Fruit fly (Drosophila melanogaster): ENCODE measurements around the gene inaF-D.

inaF-D gene

dm6 chrX:11733795-11734194, 4.9 kb upstream of the inaF-D start, which contains the start of gene inaF-A:
TSS of gene inaF-A (minus strand) at chrX:11733895.
- no peak for TF ChIP-seq ase (GFP tag; IDR thresholded peaks at IDR 0.05)
- TF ChIP-seq CG13775 (GFP tag; optimal IDR thresholded peaks at IDR 0.05) = no peak
- no peak for TF ChIP-seq gsb-n (tag; optimal IDR thresholded peaks at IDR 0.05)
- no peak for TF ChIP-seq CG31441 (GFP tag; IDR thresholded peaks at IDR 0.05)
- no peak for TF ChIP-seq Mrtf (GFP tag; IDR thresholded peaks at IDR 0.05)
- TF ChIP-seq CG1603 (tag; optimal IDR thresholded peaks at IDR 0.05) = no peak
- no peak for TF ChIP-seq CG9876 (GFP tag; optimal IDR thresholded peaks at IDR 0.05)
- no peak for TF ChIP-seq mirr (GFP tag; optimal IDR thresholded peaks at IDR 0.05)
- no peak for TF ChIP-seq CG18476 (GFP tag; optimal IDR thresholded peaks at IDR 0.05)
- TF ChIP-seq ERR (GFP tag; optimal IDR thresholded peaks at IDR 0.05) = no peak

dm6 chrX:11732670-11733069, 3.8 kb upstream of the inaF-D start, which contains the start of gene inaF-B:
TSS of gene inaF-B (minus strand) at chrX:11732770.
- no peak for TF ChIP-seq Dref (GFP tag; IDR thresholded peaks at IDR 0.05)
- TF ChIP-seq CG7271 (tag; optimal IDR thresholded peaks at IDR 0.05) = no peak
- TF ChIP-seq Ets65A (GFP tag) = no peak
- TF ChIP-seq CG12769 (tag; optimal IDR thresholded peaks at IDR 0.05) = no peak
- TF ChIP-seq pan (optimal IDR thresholded peaks at IDR 0.05) = no peak
- no peak for TF ChIP-seq pan (GFP tag; optimal IDR thresholded peaks at IDR 0.05 in 1 of 2, IDR thresholded peaks at IDR 0.05 in 1 of 2)
- no peak for TF ChIP-seq sc (optimal IDR thresholded peaks at IDR 0.05)
- TF ChIP-seq sc (GFP tag; optimal IDR thresholded peaks at IDR 0.05) = no peak
- no peak for TF ChIP-seq kay (GFP tag; optimal IDR thresholded peaks at IDR 0.05)
- TF ChIP-seq Dfd (GFP tag; optimal IDR thresholded peaks at IDR 0.05) = no peak
- no peak for TF ChIP-seq ttk (GFP tag; IDR thresholded peaks at IDR 0.05)
- TF ChIP-seq CG12104 (GFP tag; optimal IDR thresholded peaks at IDR 0.05) = no peak
- no peak for TF ChIP-seq otp (GFP tag; IDR thresholded peaks at IDR 0.05)
- TF ChIP-seq NC2β (GFP tag; optimal IDR thresholded peaks at IDR 0.05) = no peak
- TF ChIP-seq ro (GFP tag; IDR thresholded peaks at IDR 0.05) = no peak
- TF ChIP-seq CG13123 (GFP tag; optimal IDR thresholded peaks at IDR 0.05) = no peak
- TF ChIP-seq CG15479 (GFP tag; optimal IDR thresholded peaks at IDR 0.05) = no peak
- TF ChIP-seq Nf-YC (tag; optimal IDR thresholded peaks at IDR 0.05) = no peak
- TF ChIP-seq CG8290 (GFP tag; optimal IDR thresholded peaks at IDR 0.05) = no peak
- no peak for TF ChIP-seq CG8290 (tag; optimal IDR thresholded peaks at IDR 0.05)

- TF ChIP-seq Sry-β (GFP tag; optimal IDR thresholded peaks at IDR 0.05) (no peak), Dek (tag; optimal IDR thresholded peaks at IDR 0.05) (no peak), Vsx1 (GFP tag; optimal IDR thresholded peaks at IDR 0.05) (no peak), CG10959 (GFP tag; IDR thresholded peaks at IDR 0.05) (no peak), run (tag; optimal IDR thresholded peaks at IDR 0.05) (no peak), ERR (GFP tag; optimal IDR thresholded peaks at IDR 0.05) (no peak), CG13424 (tag; optimal IDR thresholded peaks at IDR 0.05) (no peak), Taf1 (GFP tag; IDR thresholded peaks at IDR 0.05) (no peak), CG32767 (GFP tag; IDR thresholded peaks at IDR 0.05) (no peak), CG11093 (GFP tag; IDR thresholded peaks at IDR 0.05) (no peak)
Measured at dm6 chrX:11731665-11732064, 2.8 kb upstream of the inaF-D start, which contains the start of gene inaF-C. TSS of gene inaF-C (minus strand) at chrX:11731765.

dm6 chrX:11729993-11730392, 1.1 kb upstream of the inaF-D start:
- no peak for TF ChIP-seq CG6791 (GFP tag; IDR thresholded peaks at IDR 0.05; ENCODE audit: partially characterized antibody)
- no peak for TF ChIP-seq z (GFP tag; IDR thresholded peaks at IDR 0.05)
- TF ChIP-seq grau (tag; optimal IDR thresholded peaks at IDR 0.05) = peak; percentile 12
- TF ChIP-seq CG4730 (GFP tag; IDR thresholded peaks at IDR 0.05) = no peak
- TF ChIP-seq CG10959 (GFP tag; IDR thresholded peaks at IDR 0.05) = no peak
- no peak for TF ChIP-seq pho (GFP tag; optimal IDR thresholded peaks at IDR 0.05)
- TF ChIP-seq H2.0 (GFP tag; IDR thresholded peaks at IDR 0.05) = no peak
- TF ChIP-seq Bgb (GFP tag; IDR thresholded peaks at IDR 0.05; ENCODE audit: partially characterized antibody) = no peak
- TF ChIP-seq CG7556 (GFP tag; optimal IDR thresholded peaks at IDR 0.05) = no peak
- no peak for TF ChIP-seq CG12942 (GFP tag; optimal IDR thresholded peaks at IDR 0.05)
- TF ChIP-seq Abd-B (GFP tag; optimal IDR thresholded peaks at IDR 0.05) = no peak
- TF ChIP-seq Nf-YB (GFP tag; optimal IDR thresholded peaks at IDR 0.05) = peak; percentile 19
- TF ChIP-seq Max (GFP tag; optimal IDR thresholded peaks at IDR 0.05) = no peak

Data from whole organism, embryonic.